Worm (Caenorhabditis elegans) whole organism, late embryonic: Measurements from ENCODE around the gene T24B8.7.

Experiments
- C38D4.7 ChIP-seq: fragments of 200-800 bp; sonication (Bioruptor generic); optimal IDR thresholded peaks from 2 replicates; lab custom pipeline; 2018; ENCODE audit warnings: mild to moderate bottlenecking, missing genetic modification characterization, moderate library complexity, missing compliant biosample characterization
- F13H6.1 ChIP-seq: sonication (generic microtip); optimal IDR thresholded peaks from 2 replicates; lab custom pipeline; 2016; ENCODE audit warnings: missing genetic modification characterization, missing compliant biosample characterization
- K02D7.2 ChIP-seq: sonication (generic microtip); optimal IDR thresholded peaks from 2 replicates; lab custom pipeline; 2017; ENCODE audit warnings: mild to moderate bottlenecking, missing genetic modification characterization, missing compliant biosample characterization
- K09A11.1 ChIP-seq: sonication (generic microtip); optimal IDR thresholded peaks from 2 replicates; lab custom pipeline; 2017; ENCODE audit warnings: antibody characterized with exemption, mild to moderate bottlenecking, missing genetic modification characterization, missing compliant biosample characterization; ENCODE audit not compliant: insufficient read depth
- T23F11.4 ChIP-seq: fragments of 200-800 bp; sonication (Bioruptor generic); optimal IDR thresholded peaks from 2 replicates; lab custom pipeline; 2018; ENCODE audit warnings: mild to moderate bottlenecking, missing genetic modification characterization, missing compliant biosample characterization
- ahr-1 ChIP-seq: sonication (generic microtip); optimal IDR thresholded peaks from 2 replicates; lab custom pipeline; 2016; ENCODE audit warnings: missing genetic modification characterization, missing compliant biosample characterization
- ceh-30 ChIP-seq: fragments of 150-350 bp; optimal IDR thresholded peaks from 2 replicates; lab custom pipeline; 2014; ENCODE audit warnings: missing biosample characterization, missing genetic modification characterization
- ceh-31 ChIP-seq: sonication (generic microtip); optimal IDR thresholded peaks from 2 replicates; lab custom pipeline; 2016; ENCODE audit warnings: missing genetic modification characterization, missing compliant biosample characterization
- ceh-34 ChIP-seq: sonication (generic microtip); optimal IDR thresholded peaks from 2 replicates; lab custom pipeline; 2016; ENCODE audit warnings: mild to moderate bottlenecking, missing genetic modification characterization, missing compliant biosample characterization
- ceh-48 ChIP-seq: sonication (generic microtip); optimal IDR thresholded peaks from 2 replicates; lab custom pipeline; 2016; ENCODE audit warnings: missing genetic modification characterization, inconsistent platforms, missing compliant biosample characterization
- ceh-9 ChIP-seq: sonication (generic microtip); optimal IDR thresholded peaks from 2 replicates; lab custom pipeline; 2016; ENCODE audit warnings: mild to moderate bottlenecking, missing genetic modification characterization, inconsistent platforms, missing compliant biosample characterization
- dmd-4 ChIP-seq: sonication (generic microtip); optimal IDR thresholded peaks from 2 replicates; lab custom pipeline; 2016; ENCODE audit warnings: borderline replicate concordance, missing genetic modification characterization, missing compliant biosample characterization
- dve-1 ChIP-seq: sonication (generic microtip); optimal IDR thresholded peaks from 2 replicates; lab custom pipeline; 2017; ENCODE audit warnings: antibody characterized with exemption, mild to moderate bottlenecking, missing genetic modification characterization, missing compliant biosample characterization
- elt-2 ChIP-seq: sonication (generic microtip); optimal IDR thresholded peaks from 2 replicates; lab custom pipeline; 2016; ENCODE audit warnings: missing genetic modification reagents, missing genetic modification characterization, missing compliant biosample characterization
- ets-4 ChIP-seq: sonication (generic microtip); optimal IDR thresholded peaks from 2 replicates; lab custom pipeline; 2016; ENCODE audit warnings: missing genetic modification characterization, missing compliant biosample characterization
- eyg-1 ChIP-seq: sonication (generic microtip); optimal IDR thresholded peaks from 2 replicates; lab custom pipeline; 2016; ENCODE audit warnings: missing genotype, missing genetic modification characterization, missing compliant biosample characterization
- fkh-10 ChIP-seq: fragments of 150-350 bp; optimal IDR thresholded peaks from 2 replicates; lab custom pipeline; 2014; ENCODE audit warnings: missing biosample characterization, missing genetic modification reagents, missing genetic modification characterization
- hlh-13 ChIP-seq: fragments of 200-800 bp; sonication (Bioruptor generic); optimal IDR thresholded peaks from 2 replicates; lab custom pipeline; 2018; ENCODE audit warnings: mild to moderate bottlenecking, missing genetic modification characterization, missing compliant biosample characterization
- hlh-30 ChIP-seq: sonication (generic microtip); optimal IDR thresholded peaks from 2 replicates; lab custom pipeline; 2017; ENCODE audit warnings: antibody characterized with exemption, missing genetic modification characterization, missing compliant biosample characterization; ENCODE audit not compliant: insufficient read depth
- hlh-6 ChIP-seq: sonication (generic microtip); optimal IDR thresholded peaks from 2 replicates; lab custom pipeline; 2016; ENCODE audit warnings: missing genotype, missing genetic modification characterization, missing compliant biosample characterization
- hlh-8 ChIP-seq: sonication (generic microtip); optimal IDR thresholded peaks from 2 replicates; lab custom pipeline; 2016; ENCODE audit warnings: missing genotype, missing genetic modification characterization, missing compliant biosample characterization
- lim-6 ChIP-seq: sonication (generic microtip); optimal IDR thresholded peaks from 2 replicates; lab custom pipeline; 2016; ENCODE audit warnings: missing genetic modification characterization, missing compliant biosample characterization
- lin-11 ChIP-seq: fragments of 200-800 bp; sonication (Bioruptor generic); optimal IDR thresholded peaks from 2 replicates; lab custom pipeline; 2018; ENCODE audit warnings: mild to moderate bottlenecking, missing genetic modification characterization, missing compliant biosample characterization
- madf-2 ChIP-seq: sonication (generic microtip); optimal IDR thresholded peaks from 2 replicates; lab custom pipeline; 2017; ENCODE audit warnings: missing genetic modification characterization, missing compliant biosample characterization
- nfya-1 ChIP-seq: sonication (generic microtip); optimal IDR thresholded peaks from 2 replicates; lab custom pipeline; 2017; ENCODE audit warnings: missing genetic modification characterization, mild to moderate bottlenecking, missing compliant biosample characterization, antibody characterized with exemption, moderate library complexity
- nhr-11 ChIP-seq: fragments of 150-350 bp; optimal IDR thresholded peaks from 2 replicates; lab custom pipeline; 2014; ENCODE audit warnings: missing biosample characterization, missing genetic modification characterization
- npax-4 ChIP-seq: sonication (generic microtip); optimal IDR thresholded peaks from 2 replicates; lab custom pipeline; 2016; ENCODE audit warnings: missing genetic modification characterization, missing compliant biosample characterization
- odd-2 ChIP-seq: sonication (generic microtip); optimal IDR thresholded peaks from 2 replicates; lab custom pipeline; 2017; ENCODE audit warnings: antibody characterized with exemption, mild to moderate bottlenecking, missing genetic modification characterization, missing compliant biosample characterization
- pag-3 ChIP-seq: sonication (generic microtip); optimal IDR thresholded peaks from 2 replicates; lab custom pipeline; 2016; ENCODE audit warnings: missing compliant biosample characterization, missing genetic modification characterization, borderline replicate concordance
- pax-1 ChIP-seq: fragments of 150-350 bp; optimal IDR thresholded peaks from 2 replicates; lab custom pipeline; 2014; ENCODE audit warnings: missing biosample characterization, missing genetic modification characterization
- pros-1 ChIP-seq: fragments of 150-350 bp; optimal IDR thresholded peaks from 2 replicates; lab custom pipeline; 2014; ENCODE audit warnings: missing biosample characterization, missing genetic modification reagents, missing genetic modification characterization
- ref-2 ChIP-seq: sonication (generic microtip); optimal IDR thresholded peaks from 2 replicates; lab custom pipeline; 2016; ENCODE audit warnings: missing genetic modification characterization, missing compliant biosample characterization
- sdc-2 ChIP-seq: sonication (generic microtip); optimal IDR thresholded peaks from 2 replicates; lab custom pipeline; 2016; ENCODE audit warnings: missing genotype, missing genetic modification characterization, missing compliant biosample characterization
- syd-9 ChIP-seq: sonication (generic microtip); optimal IDR thresholded peaks from 2 replicates; lab custom pipeline; 2016; ENCODE audit warnings: mild to moderate bottlenecking, missing genetic modification characterization, moderate library complexity, missing compliant biosample characterization
- tbx-2 ChIP-seq: sonication (generic microtip); optimal IDR thresholded peaks from 2 replicates; lab custom pipeline; 2016; ENCODE audit warnings: missing genetic modification characterization, missing compliant biosample characterization
- tbx-7 ChIP-seq: sonication (generic microtip); optimal IDR thresholded peaks from 2 replicates; lab custom pipeline; 2016; ENCODE audit warnings: missing genotype, missing genetic modification characterization, missing compliant biosample characterization
- unc-42 ChIP-seq: sonication (generic microtip); optimal IDR thresholded peaks from 2 replicates; lab custom pipeline; 2016; ENCODE audit warnings: missing genotype, missing genetic modification characterization, missing compliant biosample characterization
- unc-55 ChIP-seq: sonication (generic microtip); optimal IDR thresholded peaks from 2 replicates; lab custom pipeline; 2017; ENCODE audit warnings: missing biosample characterization, missing genetic modification reagents, missing genetic modification characterization

The T24B8.7 gene

DNA sequence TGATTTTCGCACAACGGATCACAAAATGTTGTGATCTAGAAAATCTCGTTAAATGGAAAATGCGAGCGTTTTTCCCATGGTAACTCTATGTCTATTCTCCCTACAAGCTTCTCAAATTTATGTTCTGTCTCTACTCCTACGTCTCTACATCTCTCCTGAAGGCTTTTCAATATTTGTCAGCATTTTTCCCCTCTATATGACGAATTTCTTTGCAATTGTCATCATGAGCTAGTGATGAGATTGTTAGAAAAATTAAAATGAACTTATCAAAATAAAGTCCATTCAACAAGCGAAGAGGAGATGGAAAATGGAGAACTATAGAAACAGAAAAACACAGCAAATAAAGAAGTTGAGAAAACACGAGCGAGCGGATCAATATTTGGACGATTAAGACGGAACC is 14.7 kb downstream of the T24B8.7 start:
- TF ChIP-seq madf-2 (tag; lab: Kevin White, UChicago) (no peak), sdc-2 (no peak), dmd-4 (tag; lab: Kevin White, UChicago) (no peak), nhr-11 (tag; lab: Kevin White, UChicago) (no peak), lim-6 (tag; lab: Kevin White, UChicago) (no peak), hlh-6 (tag; lab: Kevin White, UChicago) (no peak), tbx-2 (tag; lab: Kevin White, UChicago) (no peak), eyg-1 (no peak), nfya-1 (tag; lab: Kevin White, UChicago) (no peak), hlh-30 (no peak), K02D7.2 (tag; lab: Kevin White, UChicago) (no peak), F13H6.1 (tag; lab: Kevin White, UChicago) (no peak), tbx-7 (tag; lab: Kevin White, UChicago) (no peak), hlh-8 (no peak), ceh-9 (tag; lab: Kevin White, UChicago) (no peak), C38D4.7 (GFP tag; lab: Kevin White, UChicago) (no peak), K09A11.1 (tag; lab: Kevin White, UChicago) (no peak)

DNA sequence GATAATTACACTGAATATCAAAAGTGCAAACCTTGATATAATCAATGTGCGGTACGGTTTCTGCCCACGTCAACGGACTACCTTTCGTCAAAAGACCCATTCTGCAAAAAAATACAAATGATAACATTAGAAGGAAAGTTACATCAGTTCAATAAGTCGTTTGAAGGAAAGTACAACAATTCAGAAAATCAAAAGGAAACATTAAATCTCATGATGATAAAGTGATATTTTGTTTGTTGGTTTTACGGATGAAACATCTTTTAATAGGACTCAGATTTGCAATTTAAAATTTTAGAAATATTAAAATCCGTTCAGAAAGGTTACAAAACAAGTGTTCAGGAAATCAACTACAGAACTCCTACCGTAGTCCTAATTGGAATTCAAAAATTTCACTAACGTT is 15.3 kb downstream of the T24B8.7 start, which contains the start of gene gcs-1:
Gene gcs-1 (minus strand): TSS at position 101 of the 400 bp plus-strand sequence.
- TF ChIP-seq ahr-1 (tag; lab: Kevin White, UChicago) (no peak), hlh-30 (no peak)

DNA sequence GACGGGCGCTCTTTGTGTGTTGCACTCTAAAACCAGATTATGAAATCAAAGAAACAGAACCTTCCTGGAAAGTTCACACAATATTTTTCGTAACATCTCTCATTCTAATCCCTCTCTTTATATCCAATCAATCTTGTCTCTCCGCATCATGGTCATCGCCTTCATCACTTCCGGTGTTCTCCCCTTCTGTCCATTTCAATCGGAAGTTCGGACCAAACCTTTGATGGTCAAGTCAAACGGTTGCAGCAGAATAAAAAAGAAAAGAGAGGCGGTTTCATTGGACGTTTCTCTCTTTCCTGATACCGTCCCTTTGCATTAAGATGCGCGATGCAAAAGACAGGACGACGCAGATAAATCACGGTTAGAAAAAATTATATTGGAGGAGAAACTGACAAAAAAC is 20.4 kb downstream of the T24B8.7 start:
- TF ChIP-seq ceh-34 (no peak), npax-4 (tag; lab: Kevin White, UChicago) (no peak), ceh-48 (no peak), ahr-1 (tag; lab: Kevin White, UChicago) (no peak), C38D4.7 (GFP tag; lab: Kevin White, UChicago) (no peak), elt-2 (tag; lab: Kevin White, UChicago) (no peak), ets-4 (no peak), lin-11 (no peak), syd-9 (tag; lab: Kevin White, UChicago) (no peak), ceh-31 (tag; lab: Kevin White, UChicago) (no peak), dmd-4 (tag; lab: Kevin White, UChicago) (no peak), unc-55 (no peak), ref-2 (tag; lab: Kevin White, UChicago) (no peak), pax-1 (tag; lab: Kevin White, UChicago) (no peak), T23F11.4 (no peak), nhr-11 (tag; lab: Kevin White, UChicago) (no peak), ceh-30 (no peak)

DNA sequence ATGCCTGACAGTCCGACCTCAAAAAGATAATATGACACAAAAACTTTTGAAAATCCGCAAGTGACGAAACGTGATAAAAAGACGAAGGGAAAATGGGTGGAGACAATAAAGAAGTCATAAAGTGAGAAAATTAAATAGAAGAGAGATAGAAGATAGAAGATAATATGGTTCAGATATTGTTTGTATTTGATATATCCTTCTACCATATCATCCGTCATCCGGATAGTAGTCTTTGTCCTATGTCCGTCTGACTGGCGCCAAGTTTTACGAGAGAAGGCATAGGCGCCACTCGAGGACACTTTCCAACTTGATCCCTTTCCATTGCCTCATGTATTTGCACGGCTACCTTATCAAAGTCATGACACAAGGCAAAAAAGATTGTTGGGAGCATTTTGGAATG is 21.6 kb downstream of the T24B8.7 start:
- TF ChIP-seq odd-2 (tag; lab: Kevin White, UChicago), result no peak
- TF ChIP-seq sdc-2, result no peak
- TF ChIP-seq unc-55, result no peak
- no peak for TF ChIP-seq pros-1 (tag; lab: Kevin White, UChicago)
- no peak for TF ChIP-seq ceh-48
- TF ChIP-seq dve-1 (tag; lab: Kevin White, UChicago), result no peak
- TF ChIP-seq ets-4, result no peak
- no peak for TF ChIP-seq fkh-10 (GFP tag; lab: Kevin White, UChicago)
- TF ChIP-seq hlh-13 (GFP tag; lab: Kevin White, UChicago), result no peak
- TF ChIP-seq unc-42 (tag; lab: Kevin White, UChicago), result no peak
- no peak for TF ChIP-seq pag-3
- TF ChIP-seq elt-2 (tag; lab: Kevin White, UChicago), result no peak
- TF ChIP-seq, all 69 proteins: peak for 0
